Worm (Caenorhabditis elegans): ENCODE data around the gene T21E8.6.

Gene T21E8.6

DNA sequence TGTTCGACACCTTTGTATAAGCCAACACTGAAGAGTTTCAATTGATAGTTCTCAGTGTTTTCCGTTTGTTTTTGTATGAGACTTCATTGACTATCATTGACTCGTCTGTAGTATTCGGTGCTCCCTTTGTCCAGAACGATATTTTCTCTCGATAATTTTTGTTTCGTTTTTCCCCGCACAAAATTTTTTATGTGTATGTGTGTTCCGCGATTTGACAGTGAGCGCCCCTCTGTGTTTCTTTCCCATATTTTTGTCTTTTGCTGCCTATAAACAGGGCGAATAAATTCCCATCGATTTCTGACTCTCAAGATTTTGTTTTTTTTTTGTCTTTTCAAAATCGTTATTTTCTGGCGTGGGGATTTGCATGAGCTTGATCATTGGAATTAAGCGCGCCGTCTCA, 1.1 kb downstream of the T21E8.6 start, which contains the start of gene T21E8.7:
Gene T21E8.7 (plus strand): TSS at position 301 of the 400 bp plus-strand sequence.
- TF ChIP-seq grh-1 (GFP tag; IDR thresholded peaks at IDR 0.05) (no peak), ztf-4 (tag; optimal IDR thresholded peaks at IDR 0.05) (no peak), ceh-88 (GFP tag; IDR thresholded peaks at IDR 0.05) (no peak)

ce11 chrX:10885872-10886271, 3.8 kb downstream of the T21E8.6 start, which contains the start of gene T21E8.5:
T21E8.5 (plus strand) TSS chrX:10886172.
- no peak for TF ChIP-seq lir-3 (tag; optimal IDR thresholded peaks at IDR 0.05; ENCODE audit: poor library complexity)
- TF ChIP-seq pax-3 (tag; optimal IDR thresholded peaks at IDR 0.05), result no peak
- no peak for TF ChIP-seq nhr-12 (tag; optimal IDR thresholded peaks at IDR 0.05)
- TF ChIP-seq C04F5.9 (tag; optimal IDR thresholded peaks at IDR 0.05), result no peak
- no peak for TF ChIP-seq snpc-4 (tag; optimal IDR thresholded peaks at IDR 0.05)
- no peak for TF ChIP-seq pqm-1 (tag; optimal IDR thresholded peaks at IDR 0.05)
- no peak for TF ChIP-seq nhr-77 (tag; optimal IDR thresholded peaks at IDR 0.05)
- no peak for TF ChIP-seq ceh-63 (GFP tag; optimal IDR thresholded peaks at IDR 0.05)
- TF ChIP-seq hpl-2 (GFP tag; optimal IDR thresholded peaks at IDR 0.05), result no peak
- no peak for TF ChIP-seq unc-30 (tag; optimal IDR thresholded peaks at IDR 0.05)

- TF ChIP-seq efl-3 (GFP tag; optimal IDR thresholded peaks at IDR 0.05) (no peak), jun-1 (tag; optimal IDR thresholded peaks at IDR 0.05) (no peak), rnt-1 (tag; optimal IDR thresholded peaks at IDR 0.05) (no peak), unc-86 (tag; optimal IDR thresholded peaks at IDR 0.05) (no peak), zip-4 (GFP tag; optimal IDR thresholded peaks at IDR 0.05) (no peak), ama-1 (optimal IDR thresholded peaks at IDR 0.05) (no peak), lir-3 (tag; optimal IDR thresholded peaks at IDR 0.05; ENCODE audit: poor library complexity) (no peak), fkh-8 (tag; optimal IDR thresholded peaks at IDR 0.05) (no peak), aha-1 (tag; optimal IDR thresholded peaks at IDR 0.05) (no peak), unc-130 (tag; optimal IDR thresholded peaks at IDR 0.05) (no peak)
Measured at ce11 chrX:10888201-10888600, 6.1 kb downstream of the T21E8.6 start, which contains the start of gene F47B10.6. F47B10.6 (plus strand) TSS chrX:10888501.

ce11 chrX:10890456-10890855, 8.4 kb downstream of the T21E8.6 start, which contains the start of gene F47B10.5:
F47B10.5 (minus strand) TSS chrX:10890556.
- TF ChIP-seq nhr-47 (tag; optimal IDR thresholded peaks at IDR 0.05), result no peak
- TF ChIP-seq tlp-1 (tag; optimal IDR thresholded peaks at IDR 0.05), result no peak
- TF ChIP-seq blmp-1 (tag; optimal IDR thresholded peaks at IDR 0.05), result peak; percentile 69

DNA sequence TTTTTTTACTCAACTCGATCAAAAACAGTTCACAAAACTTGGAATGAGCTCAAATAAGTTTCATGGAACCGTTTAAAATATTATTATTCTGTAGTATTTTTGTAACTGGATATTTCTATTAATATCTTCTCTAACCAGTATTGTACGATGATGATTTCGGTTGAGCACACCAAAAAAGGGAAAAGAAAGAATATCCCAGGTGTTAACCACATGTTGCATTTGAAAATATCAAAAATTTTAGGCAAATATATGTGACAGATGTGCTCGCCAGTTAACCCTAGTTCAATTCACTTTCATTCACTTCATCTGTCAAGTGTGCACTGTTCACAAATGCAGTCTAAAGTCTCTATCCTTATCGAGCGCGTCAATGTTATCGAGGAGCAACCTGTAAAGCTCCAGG, 8.9 kb downstream of the T21E8.6 start, which contains the start of gene F47B10.4:
Gene F47B10.4 (plus strand): TSS at position 301 of the 400 bp plus-strand sequence.
- TF ChIP-seq unc-130 (tag; optimal IDR thresholded peaks at IDR 0.05) (no peak), nhr-84 (tag; optimal IDR thresholded peaks at IDR 0.05) (no peak), sup-37 (GFP tag; optimal IDR thresholded peaks at IDR 0.05) (no peak), nhr-11 (tag; optimal IDR thresholded peaks at IDR 0.05) (no peak), lin-15B (tag; optimal IDR thresholded peaks at IDR 0.05) (no peak), irx-1 (tag; optimal IDR thresholded peaks at IDR 0.05) (no peak), fos-1 (tag; optimal IDR thresholded peaks at IDR 0.05) (no peak), lin-13 (GFP tag; optimal IDR thresholded peaks at IDR 0.05) (no peak), ztf-11 (tag; optimal IDR thresholded peaks at IDR 0.05) (no peak)

DNA sequence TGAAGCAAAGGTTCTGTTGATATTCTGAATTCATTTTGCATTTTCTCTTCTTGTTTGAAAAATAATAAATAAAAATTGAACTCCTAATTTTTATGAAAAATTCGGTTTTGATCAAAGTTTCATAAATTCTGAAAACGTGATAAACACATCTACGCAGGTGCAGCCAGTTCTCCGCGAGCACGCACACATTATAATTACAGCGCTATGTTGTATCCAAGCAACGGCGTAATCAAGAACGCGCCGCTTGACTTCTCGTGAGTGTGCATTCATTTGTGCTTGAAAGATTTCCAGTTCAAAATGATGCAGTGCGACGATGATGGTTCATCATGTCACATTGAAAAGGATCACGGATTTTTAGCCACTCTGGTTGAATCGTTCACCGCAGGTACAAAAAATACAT, 9.8 kb downstream of the T21E8.6 start, which contains the start of gene F47B10.3:
Gene F47B10.3 (plus strand): TSS at position 301 of the 400 bp plus-strand sequence.
- TF ChIP-seq F16B12.6 (tag; optimal IDR thresholded peaks at IDR 0.05) (no peak), lin-15B (tag; optimal IDR thresholded peaks at IDR 0.05) (no peak), sptf-1 (tag; optimal IDR thresholded peaks at IDR 0.05) (no peak), lsy-2 (tag; optimal IDR thresholded peaks at IDR 0.05) (no peak), grh-1 (GFP tag; IDR thresholded peaks at IDR 0.05) (no peak), sup-37 (GFP tag; optimal IDR thresholded peaks at IDR 0.05) (no peak), ztf-4 (tag; optimal IDR thresholded peaks at IDR 0.05) (no peak), ces-1 (GFP tag; optimal IDR thresholded peaks at IDR 0.05) (no peak), fkh-8 (tag; optimal IDR thresholded peaks at IDR 0.05) (peak; percentile 25), C16A3.4 (tag; optimal IDR thresholded peaks at IDR 0.05) (no peak), efl-1 (optimal IDR thresholded peaks at IDR 0.05) (no peak), efl-1 (GFP tag; optimal IDR thresholded peaks at IDR 0.05 in 1 of 2) (peak in 1 of 2 experiments; percentile 67), hlh-17 (GFP tag; optimal IDR thresholded peaks at IDR 0.05; ENCODE audit: borderline replicate concordance) (no peak)
